Fruit fly (Drosophila melanogaster) whole organism, prepupa: ENCODE measurements around the gene Arl2.
A peak's percentile ranks its signal among the peaks of the same experiment; 100 is the strongest.

ENCODE experiments used
- CG11294 ChIP-seq: fragments of 200-800 bp; sonication (Bioruptor generic); IDR thresholded peaks from 2 replicates; pipeline ENCODE4 v1.3.6; 2022; ENCODE audit warnings: missing biosample characterization, missing genetic modification characterization
- CG11762 ChIP-seq: fragments of 200-800 bp; sonication (Bioruptor generic); optimal IDR thresholded peaks from 3 replicates; lab custom pipeline; 2016; ENCODE audit warnings: missing biosample characterization, missing genetic modification characterization; ENCODE audit not compliant: insufficient read depth
- CG11902 ChIP-seq: fragments of 200-800 bp; sonication (Bioruptor generic); optimal IDR thresholded peaks from 3 replicates; lab custom pipeline; 2016; ENCODE audit warnings: missing biosample characterization, missing genetic modification characterization
- CG15336 ChIP-seq: fragments of 200-800 bp; sonication (Bioruptor generic); IDR thresholded peaks from 2 replicates; pipeline ENCODE4 v1.3.6; 2022; ENCODE audit warnings: missing biosample characterization, missing genetic modification characterization
- CG1621 ChIP-seq: fragments of 200-800 bp; sonication (Bioruptor generic); optimal IDR thresholded peaks from 3 replicates; lab custom pipeline; 2018; ENCODE audit warnings: missing biosample characterization, mild to moderate bottlenecking, missing genetic modification characterization
- CG16779 ChIP-seq: fragments of 200-800 bp; sonication (Bioruptor generic); optimal IDR thresholded peaks from 3 replicates; lab custom pipeline; 2017; ENCODE audit warnings: missing biosample characterization, mild to moderate bottlenecking, missing genetic modification characterization
- CG3032 ChIP-seq: fragments of 200-800 bp; optimal IDR thresholded peaks from 2 replicates; lab custom pipeline; 2019; ENCODE audit warnings: missing biosample characterization, mild to moderate bottlenecking, missing genetic modification characterization, moderate library complexity
- CG31627 ChIP-seq: fragments of 200-800 bp; sonication (Bioruptor generic); optimal IDR thresholded peaks from 3 replicates; lab custom pipeline; 2016; ENCODE audit warnings: missing biosample characterization, missing genetic modification characterization
- CG3919 ChIP-seq: fragments of 200-800 bp; sonication (Bioruptor generic); optimal IDR thresholded peaks from 3 replicates; lab custom pipeline; 2016; ENCODE audit warnings: missing biosample characterization, missing genetic modification characterization
- CG4318 ChIP-seq: fragments of 200-800 bp; sonication (Bioruptor generic); optimal IDR thresholded peaks from 3 replicates; lab custom pipeline; 2017; ENCODE audit warnings: missing biosample characterization, mild to moderate bottlenecking, missing genetic modification characterization
- CG6276 ChIP-seq: fragments of 200-800 bp; sonication (Bioruptor generic); optimal IDR thresholded peaks from 2 replicates; lab custom pipeline; 2017; ENCODE audit warnings: missing biosample characterization, mild to moderate bottlenecking, missing genetic modification characterization
- CG6792 ChIP-seq: fragments of 200-800 bp; sonication (Bioruptor generic); optimal IDR thresholded peaks from 3 replicates; lab custom pipeline; 2016; ENCODE audit warnings: missing biosample characterization, missing genetic modification characterization
- CG6854 ChIP-seq: fragments of 200-800 bp; sonication (Bioruptor generic); optimal IDR thresholded peaks from 2 replicates; lab custom pipeline; 2017; ENCODE audit warnings: missing biosample characterization, mild to moderate bottlenecking, missing genetic modification characterization
- CG7368 ChIP-seq: fragments of 200-800 bp; sonication (Bioruptor generic); optimal IDR thresholded peaks from 3 replicates; lab custom pipeline; 2016; ENCODE audit warnings: missing biosample characterization, missing genetic modification characterization
- CG8632 ChIP-seq: fragments of 200-800 bp; sonication (Bioruptor generic); optimal IDR thresholded peaks from 3 replicates; lab custom pipeline; 2016; ENCODE audit warnings: missing biosample characterization, missing genetic modification characterization
- CG9139 ChIP-seq: fragments of 200-800 bp; sonication (Bioruptor generic); optimal IDR thresholded peaks from 3 replicates; lab custom pipeline; 2017; ENCODE audit warnings: missing biosample characterization, mild to moderate bottlenecking, missing genetic modification characterization
- Eip78C ChIP-seq: fragments of 200-800 bp; sonication (Bioruptor generic); peaks from one replicate; lab custom pipeline; 2016; ENCODE audit warnings: missing biosample characterization, missing genetic modification characterization
- Ets96B ChIP-seq: fragments of 200-800 bp; optimal IDR thresholded peaks from 2 replicates; lab custom pipeline; 2019; ENCODE audit warnings: missing biosample characterization, mild to moderate bottlenecking, missing genetic modification characterization, moderate library complexity
- Gug ChIP-seq: fragments of 200-800 bp; sonication (Bioruptor generic); IDR thresholded peaks from 2 replicates; pipeline ENCODE4 v1.3.6; 2022; ENCODE audit warnings: missing biosample characterization, missing genetic modification characterization
- Lpt ChIP-seq: fragments of 200-800 bp; sonication (Bioruptor generic); optimal IDR thresholded peaks from 3 replicates; lab custom pipeline; 2016; ENCODE audit warnings: missing biosample characterization, missing genetic modification characterization
- Met ChIP-seq: fragments of 200-800 bp; sonication (Bioruptor generic); optimal IDR thresholded peaks from 3 replicates; lab custom pipeline; 2016; ENCODE audit warnings: missing biosample characterization, missing genetic modification characterization
- OdsH ChIP-seq: fragments of 200-800 bp; sonication (Bioruptor generic); optimal IDR thresholded peaks from 3 replicates; lab custom pipeline; 2016; ENCODE audit warnings: missing biosample characterization, missing genetic modification characterization
- Smox ChIP-seq: fragments of 200-800 bp; sonication (Bioruptor generic); optimal IDR thresholded peaks from 3 replicates; lab custom pipeline; 2016; ENCODE audit warnings: missing biosample characterization, missing genetic modification characterization
- Sox102F ChIP-seq: fragments of 200-800 bp; sonication (Bioruptor generic); optimal IDR thresholded peaks from 2 replicates; lab custom pipeline; 2016; ENCODE audit warnings: missing biosample characterization, mild to moderate bottlenecking, missing genetic modification characterization
- Sox14 ChIP-seq: fragments of 200-800 bp; sonication (Bioruptor generic); optimal IDR thresholded peaks from 3 replicates; lab custom pipeline; 2016; ENCODE audit warnings: missing biosample characterization, missing genetic modification characterization
- Sox15 ChIP-seq: fragments of 200-800 bp; sonication (Bioruptor generic); optimal IDR thresholded peaks from 3 replicates; lab custom pipeline; 2016; ENCODE audit warnings: missing biosample characterization, missing genetic modification characterization
- acj6 ChIP-seq: fragments of 200-800 bp; sonication (Bioruptor generic); optimal IDR thresholded peaks from 3 replicates; lab custom pipeline; 2016; ENCODE audit warnings: missing biosample characterization, missing genetic modification characterization
- dac ChIP-seq: fragments of 200-800 bp; sonication (Bioruptor generic); optimal IDR thresholded peaks from 2 replicates; lab custom pipeline; 2017; ENCODE audit warnings: missing biosample characterization, mild to moderate bottlenecking, missing genetic modification characterization
- dsx ChIP-seq: fragments of 200-800 bp; optimal IDR thresholded peaks from 3 replicates; lab custom pipeline; 2019; ENCODE audit warnings: missing biosample characterization, mild to moderate bottlenecking, missing genetic modification characterization, moderate library complexity; ENCODE audit not compliant: poor library complexity, severe bottlenecking
- eg ChIP-seq: fragments of 200-800 bp; sonication (Bioruptor generic); IDR thresholded peaks from 3 replicates; pipeline ENCODE4 v1.3.6; 2022; ENCODE audit warnings: missing biosample characterization, missing genetic modification characterization
- fd85E ChIP-seq: fragments of 200-800 bp; sonication (Bioruptor generic); optimal IDR thresholded peaks from 3 replicates; lab custom pipeline; 2016; ENCODE audit warnings: missing biosample characterization, missing genetic modification characterization
- fkh ChIP-seq: fragments of 200-800 bp; sonication (Bioruptor generic); optimal IDR thresholded peaks from 3 replicates; lab custom pipeline; 2017; ENCODE audit warnings: missing biosample characterization, mild to moderate bottlenecking, missing genetic modification characterization, moderate library complexity
- net ChIP-seq: fragments of 200-800 bp; sonication (Bioruptor generic); optimal IDR thresholded peaks from 3 replicates; lab custom pipeline; 2016; ENCODE audit warnings: missing biosample characterization, missing genetic modification characterization
- pdm3 ChIP-seq: fragments of 200-800 bp; sonication (Bioruptor generic); optimal IDR thresholded peaks from 3 replicates; lab custom pipeline; 2016; ENCODE audit warnings: missing biosample characterization, missing genetic modification characterization
- salr ChIP-seq, 2 experiments: fragments of 200-800 bp; sonication (Bioruptor generic); optimal IDR thresholded peaks; 3 replicates each; lab custom pipeline; 2016 to 2018; ENCODE audit warnings: missing biosample characterization in 2 of 2, missing genetic modification characterization in 2 of 2, mild to moderate bottlenecking in 1 of 2
- spab ChIP-seq: fragments of 200-800 bp; sonication (Bioruptor generic); optimal IDR thresholded peaks from 2 replicates; lab custom pipeline; 2017; ENCODE audit warnings: missing biosample characterization, mild to moderate bottlenecking, missing genetic modification characterization, missing genetic modification reagents
- ss ChIP-seq, 2 experiments: fragments of 200-800 bp; sonication (Bioruptor generic); optimal IDR thresholded peaks; 2 replicates in 1 of 2; 3 replicates in 1 of 2; lab custom pipeline; 2017 to 2018; ENCODE audit warnings: mild to moderate bottlenecking in 2 of 2, missing biosample characterization in 2 of 2, missing genetic modification characterization in 2 of 2, moderate library complexity in 1 of 2
- topi ChIP-seq: fragments of 200-800 bp; sonication (Bioruptor generic); optimal IDR thresholded peaks from 3 replicates; lab custom pipeline; 2016; ENCODE audit warnings: missing biosample characterization, missing genetic modification characterization
- vri ChIP-seq: fragments of 200-800 bp; sonication (Bioruptor generic); optimal IDR thresholded peaks from 3 replicates; lab custom pipeline; 2016; ENCODE audit warnings: missing biosample characterization, mild to moderate bottlenecking, missing genetic modification characterization

Gene Arl2

DNA sequence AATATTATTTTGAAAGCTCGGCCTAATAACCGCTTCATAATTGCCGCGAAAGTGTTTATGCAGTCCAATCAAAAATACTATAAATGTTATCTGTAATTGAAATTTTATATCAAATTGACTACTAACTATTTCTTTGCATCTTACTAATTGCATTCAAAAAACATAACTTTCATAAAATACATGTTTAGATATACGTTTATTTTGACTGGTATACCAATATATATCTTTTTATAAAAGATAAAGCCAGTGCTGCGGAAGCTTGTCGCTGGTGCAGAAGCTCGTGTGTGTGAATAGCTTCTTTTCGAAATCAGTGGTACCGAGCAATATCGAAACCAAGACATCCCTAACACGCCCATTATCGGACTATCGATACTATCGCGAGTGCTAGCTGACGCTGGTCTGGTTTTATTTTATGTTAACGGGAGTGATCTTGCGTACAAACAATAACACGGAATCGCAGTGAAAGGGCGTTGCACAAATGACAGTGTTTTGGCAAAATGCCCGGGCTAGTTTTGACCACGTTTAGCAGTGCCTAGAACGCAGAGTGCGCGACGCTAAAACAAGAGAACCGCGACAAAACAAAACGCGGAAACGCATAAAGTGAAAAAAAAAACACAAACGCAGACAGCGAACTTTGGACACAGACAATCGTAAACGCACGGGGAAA, 8.7 kb downstream of the Arl2 start, which contains the start of gene Atg13 (continued):
- TF ChIP-seq Sox15 (GFP tag; lab: Kevin White, UChicago) (no peak), Sox14 (GFP tag; lab: Kevin White, UChicago) (peak; percentile 78), CG8632 (GFP tag; lab: Kevin White, UChicago) (no peak), Met (GFP tag; lab: Kevin White, UChicago) (no peak), Ets96B (tag; lab: Kevin White, UChicago) (peak; percentile 46), CG6854 (GFP tag; lab: Kevin White, UChicago) (peak; percentile 86), acj6 (GFP tag; lab: Kevin White, UChicago) (no peak), CG11902 (GFP tag; lab: Kevin White, UChicago) (no peak), CG31627 (peak; percentile 33), CG6792 (GFP tag; lab: Kevin White, UChicago) (no peak), topi (GFP tag; lab: Kevin White, UChicago) (no peak), CG6276 (GFP tag; lab: Kevin White, UChicago) (peak; percentile 94), CG11294 (GFP tag; lab: Robert Waterston, UW) (no peak), spab (GFP tag; lab: Kevin White, UChicago) (no peak), CG1621 (tag; lab: Kevin White, UChicago) (peak; percentile 72), CG11762 (GFP tag; lab: Kevin White, UChicago) (peak; percentile 25), Sox102F (GFP tag; lab: Kevin White, UChicago) (no peak), salr (GFP tag; optimal IDR thresholded peaks at IDR 0.05; lab: Kevin White, UChicago) (peak; percentile 17 to 41), dac (GFP tag; lab: Kevin White, UChicago) (no peak), CG16779 (tag; lab: Kevin White, UChicago) (no peak), fd85E (no peak), eg (GFP tag; lab: Robert Waterston, UW) (no peak; the same call in 2 of the 3 replicates), Gug (GFP tag; lab: Robert Waterston, UW) (0 out of 2 replicates have a peak, but pooled peaks have one; percentile 36), pdm3 (GFP tag; lab: Kevin White, UChicago) (no peak), dsx (GFP tag; lab: Kevin White, UChicago) (no peak), OdsH (no peak), CG4318 (GFP tag; lab: Kevin White, UChicago) (no peak), Lpt (GFP tag; lab: Kevin White, UChicago) (peak; percentile 60), CG3032 (tag; lab: Kevin White, UChicago) (peak; percentile 33), CG3919 (no peak), CG15336 (GFP tag; lab: Robert Waterston, UW) (peak; percentile 78), Smox (GFP tag; lab: Kevin White, UChicago) (no peak), ss (GFP tag; optimal IDR thresholded peaks at IDR 0.05; lab: Kevin White, UChicago) (peak; percentile 90 to 94), CG7368 (GFP tag; lab: Kevin White, UChicago) (no peak), fkh (GFP tag; lab: Kevin White, UChicago) (no peak)

DNA sequence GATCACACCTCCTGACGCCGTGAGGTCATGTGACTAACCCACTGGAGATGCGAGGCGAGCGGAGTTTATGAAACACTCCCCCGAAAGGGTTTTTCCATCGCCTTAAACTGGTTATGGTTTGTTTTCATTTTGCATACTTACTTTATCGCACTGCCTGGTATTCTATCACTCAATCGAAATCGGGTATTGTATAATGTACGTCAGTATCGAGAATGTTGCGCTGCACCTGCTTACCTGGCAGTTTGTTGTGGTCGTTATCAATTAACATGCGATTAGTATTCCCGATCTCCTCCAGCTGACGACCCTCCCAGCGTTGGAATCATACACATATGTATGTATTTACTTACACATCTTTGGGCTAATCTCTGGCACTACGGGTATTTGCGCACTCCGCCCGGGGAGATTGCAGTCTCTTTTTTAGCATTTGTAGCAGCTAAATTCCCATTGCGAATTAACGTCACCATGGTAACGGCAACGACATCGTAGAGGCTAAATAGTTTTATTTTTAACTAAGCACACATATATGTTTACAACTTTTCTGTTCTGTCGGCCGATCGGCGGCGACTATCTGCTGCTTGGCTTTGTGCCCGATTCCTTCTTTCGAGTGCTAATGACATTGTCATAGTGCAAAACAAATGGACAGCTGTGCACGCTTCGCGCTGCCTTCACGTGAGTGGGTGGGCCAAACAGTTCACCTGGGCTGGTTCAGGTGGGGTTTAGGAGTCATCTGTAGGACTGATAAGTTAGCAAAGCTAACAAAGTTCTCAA, 12.2 kb downstream of the Arl2 start:
- TF ChIP-seq fkh (GFP tag; lab: Kevin White, UChicago), result peak; percentile 45
- no peak for TF ChIP-seq Gug (GFP tag; lab: Robert Waterston, UW)
- no peak for TF ChIP-seq CG11902 (GFP tag; lab: Kevin White, UChicago)
- TF ChIP-seq vri (GFP tag; lab: Kevin White, UChicago), result peak; percentile 90
- no peak for TF ChIP-seq CG9139 (GFP tag; lab: Kevin White, UChicago)
- peak; percentile 43 for TF ChIP-seq Eip78C (GFP tag; lab: Kevin White, UChicago)
- peak; percentile 51 for TF ChIP-seq net
- TF ChIP-seq CG3919, result no peak
